Worm (Caenorhabditis elegans): ENCODE results near the gene trpp-3.

DNA sequence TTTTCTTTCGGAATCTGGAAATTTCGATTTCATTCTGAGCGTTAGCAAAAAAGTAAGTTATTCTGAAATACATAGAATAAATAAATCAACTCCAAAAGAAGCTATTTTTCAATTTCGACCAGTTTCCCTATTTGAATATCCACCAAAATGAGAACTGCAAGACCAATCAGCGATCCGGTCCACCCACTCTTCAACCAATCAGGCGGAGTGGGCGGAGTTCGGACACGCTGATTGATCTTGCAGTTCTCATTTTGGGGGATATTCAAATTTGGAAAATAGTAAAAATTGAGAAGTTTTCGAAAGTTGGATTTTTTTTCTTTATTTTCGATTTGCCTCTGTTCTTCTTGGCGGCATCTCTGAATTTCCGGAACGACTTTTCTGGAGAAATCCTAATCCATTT, 45.5 kb downstream of the trpp-3 start:
- TF ChIP-seq dao-5 (tag; optimal IDR thresholded peaks at IDR 0.05) (no peak), W03F9.2 (tag; optimal IDR thresholded peaks at IDR 0.05) (no peak)

Measured in whole organism, L4/young adult.